Fruit fly (Drosophila melanogaster) whole organism, embryonic: ENCODE data around the gene CG18265.

Experiments
- ATbp ChIP-seq: fragments of 200-800 bp; sonication (Bioruptor generic); optimal IDR thresholded peaks from 2 replicates; lab custom pipeline; 2017; ENCODE audit warnings: missing biosample characterization, mild to moderate bottlenecking, missing genetic modification characterization, missing genetic modification reagents
- CG17385 ChIP-seq: fragments of 200-800 bp; sonication (Bioruptor generic); optimal IDR thresholded peaks from 3 replicates; lab custom pipeline; 2018; ENCODE audit warnings: missing biosample characterization, mild to moderate bottlenecking, missing genetic modification characterization
- CG18599 ChIP-seq: fragments of 200-800 bp; sonication (Bioruptor generic); optimal IDR thresholded peaks from 3 replicates; lab custom pipeline; 2017; ENCODE audit warnings: missing biosample characterization, missing genetic modification characterization, mild to moderate bottlenecking, moderate library complexity, missing genetic modification reagents
- CG31224 ChIP-seq: fragments of 200-800 bp; sonication (Bioruptor generic); IDR thresholded peaks from 2 replicates; pipeline ENCODE4 v1.3.6; 2022; ENCODE audit warnings: missing biosample characterization, missing genetic modification characterization
- CG4730 ChIP-seq: fragments of 200-800 bp; sonication (Bioruptor generic); IDR thresholded peaks from 2 replicates; pipeline ENCODE4 v1.3.6; 2022; ENCODE audit warnings: missing biosample characterization, missing genetic modification characterization
- CHES-1-like ChIP-seq: fragments of 200-800 bp; sonication (Bioruptor generic); optimal IDR thresholded peaks from 2 replicates; lab custom pipeline; 2016; ENCODE audit warnings: missing biosample characterization, missing genetic modification characterization
- Sox100B ChIP-seq: fragments of 200-800 bp; sonication (Bioruptor generic); optimal IDR thresholded peaks from 3 replicates; lab custom pipeline; 2018; ENCODE audit warnings: missing biosample characterization, mild to moderate bottlenecking, missing genetic modification characterization
- Tbp ChIP-seq: fragments of >200 bp; optimal IDR thresholded peaks from 2 replicates; lab custom pipeline; 2018; ENCODE audit warnings: missing biosample characterization, missing genetic modification characterization
- bbx ChIP-seq: fragments of 200-800 bp; sonication (Bioruptor generic); IDR thresholded peaks from 2 replicates; pipeline ENCODE4 v1.3.6; 2022; ENCODE audit warnings: missing biosample characterization, missing genetic modification characterization; ENCODE audit not compliant: partially characterized antibody
- gcm ChIP-seq: fragments of 200-800 bp; sonication (Bioruptor generic); optimal IDR thresholded peaks from 2 replicates; lab custom pipeline; 2019; ENCODE audit warnings: missing biosample characterization, mild to moderate bottlenecking, missing genetic modification characterization, moderate library complexity
- nerfin-2 ChIP-seq: fragments of 200-800 bp; sonication (Bioruptor generic); IDR thresholded peaks from 2 replicates; pipeline ENCODE4 v1.3.6; 2022; ENCODE audit warnings: missing biosample characterization, missing genetic modification characterization; ENCODE audit not compliant: partially characterized antibody
- nom ChIP-seq: fragments of 200-800 bp; sonication (Bioruptor generic); optimal IDR thresholded peaks from 2 replicates; lab custom pipeline; 2017; ENCODE audit warnings: missing biosample characterization, missing genetic modification characterization, mild to moderate bottlenecking, moderate library complexity, missing genetic modification reagents
- schlank ChIP-seq: fragments of 200-800 bp; sonication (Bioruptor generic); optimal IDR thresholded peaks from 2 replicates; lab custom pipeline; 2018; ENCODE audit warnings: missing biosample characterization, mild to moderate bottlenecking, missing genetic modification characterization
- sr ChIP-seq: fragments of 200-800 bp; sonication (Bioruptor generic); IDR thresholded peaks from 3 replicates; pipeline ENCODE4 v1.3.6; 2022; ENCODE audit warnings: missing biosample characterization, missing genetic modification characterization

DNA sequence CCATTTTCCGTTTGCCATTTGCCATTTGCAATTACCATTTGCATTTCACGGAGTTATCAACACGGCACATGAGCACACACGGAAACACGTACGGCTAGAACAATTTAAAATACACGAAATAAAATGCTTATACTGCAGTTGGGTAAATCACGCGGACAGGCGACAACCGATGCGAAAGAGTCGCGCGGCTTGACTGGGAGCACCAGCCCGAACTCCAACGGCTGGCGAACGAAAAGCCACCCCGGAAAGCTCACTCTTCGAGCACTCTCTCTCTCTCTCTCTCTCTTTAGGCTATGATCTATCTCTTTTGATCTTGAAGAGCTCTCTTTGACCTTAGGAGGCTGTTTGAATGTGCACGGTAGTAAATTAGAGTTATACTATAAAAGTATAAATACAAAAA lies 17.9 kb upstream of the CG18265 start, which contains the start of gene blot:
- TF ChIP-seq Tbp (GFP tag; lab: Kevin White, UChicago) (no peak), CG31224 (GFP tag; lab: Robert Waterston, UW) (no peak), schlank (tag; lab: Kevin White, UChicago) (no peak), CG4730 (GFP tag; lab: Robert Waterston, UW) (no peak), sr (GFP tag; lab: Robert Waterston, UW) (peak; percentile 37; the same call in 1 of the 3 replicates), bbx (GFP tag; lab: Robert Waterston, UW) (peak; percentile 36; the same call in 1 of the 2 replicates), gcm (GFP tag; lab: Kevin White, UChicago) (no peak), CHES-1-like (no peak), nerfin-2 (GFP tag; lab: Robert Waterston, UW) (no peak), ATbp (GFP tag; lab: Kevin White, UChicago) (no peak), nom (GFP tag; lab: Kevin White, UChicago) (peak; percentile 52), Sox100B (GFP tag; lab: Kevin White, UChicago) (no peak), CG17385 (GFP tag; lab: Kevin White, UChicago) (no peak), CG18599 (GFP tag; lab: Kevin White, UChicago) (no peak)
